Fruit fly (Drosophila melanogaster) whole organism, embryonic: Measurements from ENCODE around the gene stops.

ENCODE experiments used
- Aef1 ChIP-seq: fragments of 200-800 bp; sonication (Bioruptor generic); IDR thresholded peaks from 3 replicates; pipeline ENCODE4 v1.3.6; 2022; ENCODE audit warnings: missing biosample characterization, missing genetic modification characterization
- Bdp1 ChIP-seq: fragments of 200-800 bp; sonication (Bioruptor generic); optimal IDR thresholded peaks from 3 replicates; lab custom pipeline; 2016; ENCODE audit warnings: missing biosample characterization, missing genetic modification characterization
- CG10147 ChIP-seq: fragments of 200-800 bp; sonication (Bioruptor generic); optimal IDR thresholded peaks from 2 replicates; lab custom pipeline; 2019; ENCODE audit warnings: missing biosample characterization, mild to moderate bottlenecking, missing genetic modification characterization, moderate library complexity
- CG10267 ChIP-seq: fragments of 200-800 bp; sonication (Bioruptor generic); optimal IDR thresholded peaks from 2 replicates; lab custom pipeline; 2018; ENCODE audit warnings: missing biosample characterization, mild to moderate bottlenecking, missing genetic modification characterization, moderate library complexity
- CG11695 ChIP-seq: fragments of 200-800 bp; sonication (Bioruptor generic); IDR thresholded peaks from 3 replicates; pipeline ENCODE4 v1.3.6; 2022; ENCODE audit warnings: missing biosample characterization, missing genetic modification characterization
- CG12155 ChIP-seq: fragments of 200-800 bp; sonication (Bioruptor generic); optimal IDR thresholded peaks from 3 replicates; lab custom pipeline; 2016; ENCODE audit warnings: missing biosample characterization, missing genetic modification characterization
- CG12744 ChIP-seq: fragments of 200-800 bp; sonication (Bioruptor generic); optimal IDR thresholded peaks from 2 replicates; lab custom pipeline; 2016; ENCODE audit warnings: missing biosample characterization, missing genetic modification characterization
- CG13296 ChIP-seq: fragments of 200-800 bp; sonication (Bioruptor generic); optimal IDR thresholded peaks from 3 replicates; lab custom pipeline; 2018; ENCODE audit warnings: missing biosample characterization, mild to moderate bottlenecking, missing genetic modification characterization
- CG15011 ChIP-seq: fragments of 200-800 bp; sonication (Bioruptor generic); optimal IDR thresholded peaks from 3 replicates; lab custom pipeline; 2018; ENCODE audit warnings: missing biosample characterization, mild to moderate bottlenecking, missing genetic modification characterization
- CG16815 ChIP-seq: fragments of 200-800 bp; sonication (Bioruptor generic); optimal IDR thresholded peaks from 3 replicates; lab custom pipeline; 2017; ENCODE audit warnings: missing biosample characterization, mild to moderate bottlenecking, missing genetic modification characterization
- CG30020 ChIP-seq: fragments of 200-800 bp; optimal IDR thresholded peaks from 2 replicates; lab custom pipeline; 2019; ENCODE audit warnings: missing biosample characterization, mild to moderate bottlenecking, missing genetic modification characterization, moderate library complexity
- CG30403 ChIP-seq: fragments of 200-800 bp; sonication (Bioruptor generic); optimal IDR thresholded peaks from 3 replicates; lab custom pipeline; 2016; ENCODE audit warnings: missing biosample characterization, missing genetic modification characterization
- CG31441 ChIP-seq: fragments of 200-800 bp; sonication (Bioruptor generic); IDR thresholded peaks from 2 replicates; pipeline ENCODE4 v1.3.6; 2022; ENCODE audit warnings: missing biosample characterization, missing genetic modification characterization
- CG3163 ChIP-seq: fragments of 200-800 bp; sonication (Bioruptor generic); optimal IDR thresholded peaks from 3 replicates; lab custom pipeline; 2016; ENCODE audit warnings: missing biosample characterization, missing genetic modification characterization
- CG33213 ChIP-seq: fragments of 200-800 bp; sonication (Bioruptor generic); optimal IDR thresholded peaks from 3 replicates; lab custom pipeline; 2016; ENCODE audit warnings: missing biosample characterization, missing genetic modification characterization
- CG6175 ChIP-seq: fragments of 200-800 bp; sonication (Bioruptor generic); IDR thresholded peaks from 3 replicates; pipeline ENCODE4 v1.3.6; 2022; ENCODE audit warnings: missing biosample characterization, missing genetic modification characterization
- CG6854 ChIP-seq: fragments of 200-800 bp; sonication (Bioruptor generic); optimal IDR thresholded peaks from 3 replicates; lab custom pipeline; 2017; ENCODE audit warnings: missing biosample characterization, mild to moderate bottlenecking, missing genetic modification characterization
- CG7372 ChIP-seq: fragments of 200-800 bp; sonication (Bioruptor generic); IDR thresholded peaks from 2 replicates; pipeline ENCODE4 v1.3.6; 2022; ENCODE audit warnings: missing biosample characterization, missing genetic modification characterization
- CG7928 ChIP-seq: fragments of 200-800 bp; sonication (Bioruptor generic); optimal IDR thresholded peaks from 2 replicates; lab custom pipeline; 2017; ENCODE audit warnings: missing biosample characterization, mild to moderate bottlenecking, missing genetic modification characterization
- CG8359 ChIP-seq: fragments of 200-800 bp; sonication (Bioruptor generic); optimal IDR thresholded peaks from 2 replicates; lab custom pipeline; 2017; ENCODE audit warnings: missing biosample characterization, mild to moderate bottlenecking, missing genetic modification characterization, borderline replicate concordance
- CG8388 ChIP-seq: fragments of 200-800 bp; sonication (Bioruptor generic); optimal IDR thresholded peaks from 2 replicates; lab custom pipeline; 2019; ENCODE audit warnings: missing biosample characterization, mild to moderate bottlenecking, missing genetic modification characterization, moderate library complexity
- CG8765 ChIP-seq: fragments of 200-800 bp; sonication (Bioruptor generic); IDR thresholded peaks from 2 replicates; pipeline ENCODE4 v1.3.6; 2022; ENCODE audit warnings: missing biosample characterization, missing genetic modification characterization
- Camta ChIP-seq: fragments of 200-800 bp; sonication (Bioruptor generic); optimal IDR thresholded peaks from 2 replicates; lab custom pipeline; 2016; ENCODE audit warnings: missing biosample characterization, missing genetic modification characterization
- CkIIα-i1 ChIP-seq: fragments of 200-800 bp; sonication (Bioruptor generic); IDR thresholded peaks from 2 replicates; pipeline ENCODE4 v1.3.6; 2022; ENCODE audit warnings: missing biosample characterization, missing genetic modification characterization
- Elba2 ChIP-seq: fragments of 200-800 bp; sonication (Bioruptor generic); optimal IDR thresholded peaks from 3 replicates; lab custom pipeline; 2016; ENCODE audit warnings: missing biosample characterization, missing genetic modification characterization
- MTF-1 ChIP-seq: fragments of 200-800 bp; sonication (Bioruptor generic); optimal IDR thresholded peaks from 2 replicates; lab custom pipeline; 2018; ENCODE audit warnings: missing biosample characterization, mild to moderate bottlenecking, missing genetic modification characterization, borderline replicate concordance
- Opbp ChIP-seq: fragments of 200-800 bp; sonication (Bioruptor generic); IDR thresholded peaks from 3 replicates; pipeline ENCODE4 v1.3.6; 2022; ENCODE audit warnings: missing biosample characterization, missing genetic modification characterization; ENCODE audit not compliant: partially characterized antibody
- Scr ChIP-seq: fragments of 200-800 bp; sonication (Bioruptor generic); IDR thresholded peaks from 2 replicates; pipeline ENCODE4 v1.3.6; 2022; ENCODE audit warnings: missing biosample characterization, missing genetic modification characterization; ENCODE audit not compliant: partially characterized antibody
- Six4 ChIP-seq: fragments of 200-800 bp; sonication (Bioruptor generic); optimal IDR thresholded peaks from 2 replicates; lab custom pipeline; 2016; ENCODE audit warnings: missing biosample characterization, missing genetic modification characterization
- Xbp1 ChIP-seq: fragments of 200-800 bp; sonication (Bioruptor generic); optimal IDR thresholded peaks from 3 replicates; lab custom pipeline; 2016; ENCODE audit warnings: missing biosample characterization, mild to moderate bottlenecking, missing genetic modification characterization
- btn ChIP-seq: fragments of 200-800 bp; sonication (Bioruptor generic); optimal IDR thresholded peaks from 2 replicates; lab custom pipeline; 2016; ENCODE audit warnings: missing biosample characterization, missing genetic modification characterization
- croc ChIP-seq: fragments of 200-800 bp; sonication (Bioruptor generic); conservative IDR thresholded peaks from 3 replicates; pipeline ENCODE4 v1.3.6; 2022; ENCODE audit warnings: missing biosample characterization, missing genetic modification characterization
- crp ChIP-seq, 2 experiments: fragments of 200-800 bp; sonication (Bioruptor generic); optimal IDR thresholded peaks; 2 replicates in 1 of 2; 3 replicates in 1 of 2; lab custom pipeline; 2017; ENCODE audit warnings: missing biosample characterization in 2 of 2, missing genetic modification characterization in 2 of 2, mild to moderate bottlenecking in 1 of 2, moderate library complexity in 1 of 2
- ems ChIP-seq: fragments of 200-800 bp; sonication (Bioruptor generic); optimal IDR thresholded peaks from 3 replicates; lab custom pipeline; 2016; ENCODE audit warnings: missing biosample characterization, missing genetic modification characterization
- ewg ChIP-seq: fragments of 200-800 bp; sonication (Bioruptor generic); optimal IDR thresholded peaks from 3 replicates; lab custom pipeline; 2017; ENCODE audit warnings: mild to moderate bottlenecking, missing biosample characterization, missing genetic modification reagents, missing genetic modification characterization
- fd96Cb ChIP-seq: fragments of 200-800 bp; sonication (Bioruptor generic); optimal IDR thresholded peaks from 2 replicates; lab custom pipeline; 2018; ENCODE audit warnings: missing biosample characterization, mild to moderate bottlenecking, missing genetic modification characterization, moderate library complexity
- grn ChIP-seq: fragments of 200-800 bp; sonication (Bioruptor generic); optimal IDR thresholded peaks from 3 replicates; lab custom pipeline; 2017; ENCODE audit warnings: missing biosample characterization, missing genetic modification characterization
- gt ChIP-seq: fragments of 200-800 bp; sonication (Bioruptor generic); IDR thresholded peaks from 2 replicates; pipeline ENCODE4 v1.3.6; 2022; ENCODE audit warnings: missing biosample characterization, missing genetic modification characterization
- hkb ChIP-seq, 2 experiments: fragments of 200-800 bp in 1 of 2; fragments of >200 bp in 1 of 2; sonication (Bioruptor generic) in 1 of 2; IDR thresholded peaks in 1 of 2; optimal IDR thresholded peaks in 1 of 2; 2 replicates each; pipeline versions ENCODE4 v1.3.6 to Lab custom; 2017 to 2022; ENCODE audit warnings: missing biosample characterization in 1 of 2, missing genetic modification characterization in 1 of 2
- knrl ChIP-seq: fragments of 200-800 bp; sonication (Bioruptor generic); IDR thresholded peaks from 3 replicates; pipeline ENCODE4 v1.3.6; 2022; ENCODE audit warnings: missing biosample characterization, missing genetic modification characterization; ENCODE audit not compliant: partially characterized antibody
- nerfin-2 ChIP-seq: fragments of 200-800 bp; sonication (Bioruptor generic); IDR thresholded peaks from 2 replicates; pipeline ENCODE4 v1.3.6; 2022; ENCODE audit warnings: missing biosample characterization, missing genetic modification characterization; ENCODE audit not compliant: partially characterized antibody
- onecut ChIP-seq: fragments of 200-800 bp; sonication (Bioruptor generic); IDR thresholded peaks from 2 replicates; pipeline ENCODE4 v1.3.6; 2022; ENCODE audit warnings: missing biosample characterization, missing genetic modification characterization
- peb ChIP-seq: fragments of 200-800 bp; sonication (Bioruptor generic); IDR thresholded peaks from 2 replicates; pipeline ENCODE4 v1.3.6; 2022; ENCODE audit warnings: missing biosample characterization, missing genetic modification characterization
- pum ChIP-seq: fragments of 200-800 bp; sonication (Bioruptor generic); optimal IDR thresholded peaks from 2 replicates; lab custom pipeline; 2016; ENCODE audit warnings: missing biosample characterization, missing genetic modification characterization
- row ChIP-seq: fragments of 200-800 bp; sonication (Bioruptor generic); IDR thresholded peaks from 3 replicates; pipeline ENCODE4 v1.3.6; 2022; ENCODE audit warnings: missing biosample characterization, missing genetic modification characterization
- sens ChIP-seq: fragments of 200-800 bp; sonication (Bioruptor generic); peaks from one replicate; lab custom pipeline; 2016; ENCODE audit warnings: missing biosample characterization, missing genetic modification characterization
- sens-2 ChIP-seq: fragments of 200-800 bp; sonication (Bioruptor generic); IDR thresholded peaks from 2 replicates; pipeline ENCODE4 v1.3.6; 2022; ENCODE audit warnings: missing biosample characterization, missing genetic modification characterization
- tll ChIP-seq, 2 experiments: fragments of 200-800 bp in 1 of 2; fragments of >200 bp in 1 of 2; sonication (Bioruptor generic) in 1 of 2; optimal IDR thresholded peaks; 2 replicates each; lab custom pipeline; 2017 to 2019; ENCODE audit warnings: missing biosample characterization in 2 of 2, missing genetic modification characterization in 2 of 2, mild to moderate bottlenecking in 1 of 2, moderate library complexity in 1 of 2
- trh ChIP-seq: fragments of 200-800 bp; sonication (Bioruptor generic); optimal IDR thresholded peaks from 2 replicates; lab custom pipeline; 2016; ENCODE audit warnings: missing biosample characterization, missing genetic modification characterization
- twi ChIP-seq: fragments of 200-800 bp; optimal IDR thresholded peaks from 2 replicates; lab custom pipeline; 2019; ENCODE audit warnings: missing biosample characterization, mild to moderate bottlenecking, missing genetic modification characterization, moderate library complexity

stops gene

dm6 chr3R:31134056-31134455, 34.9 kb downstream of the stops start, which contains the start of gene Gycbeta100B (continued):
- no peak for TF ChIP-seq CG8359
- peak; percentile 73 for TF ChIP-seq sens (GFP tag; lab: Kevin White, UChicago)
- no peak for TF ChIP-seq trh
- no peak for TF ChIP-seq CG30020 (tag; lab: Kevin White, UChicago)
- no peak for TF ChIP-seq CG11695 (GFP tag; lab: Robert Waterston, UW)
- TF ChIP-seq CG6854: peak; percentile 66
- no peak for TF ChIP-seq Camta (GFP tag; lab: Kevin White, UChicago)
- no peak for TF ChIP-seq CG16815 (GFP tag; lab: Kevin White, UChicago)
- TF ChIP-seq CG31441 (GFP tag; lab: Robert Waterston, UW): peak; percentile 16; the same call in 1 of the 2 replicates
- TF ChIP-seq CG13296: peak; percentile 59
- no peak for TF ChIP-seq sens-2 (GFP tag; lab: Robert Waterston, UW)
- TF ChIP-seq fd96Cb: no peak
- TF ChIP-seq CG7372 (GFP tag; lab: Robert Waterston, UW): 0 out of 2 replicates have a peak, but pooled peaks have one; percentile 31
- no peak for TF ChIP-seq Elba2 (GFP tag; lab: Kevin White, UChicago)
- TF ChIP-seq CG10147 (GFP tag; lab: Kevin White, UChicago): no peak
- TF ChIP-seq tll (GFP tag; optimal IDR thresholded peaks at IDR 0.05; lab: Kevin White, UChicago): no peak
- TF ChIP-seq Bdp1: no peak
- TF ChIP-seq CkIIα-i1 (GFP tag; lab: Robert Waterston, UW): no peak
- TF ChIP-seq CG3163 (GFP tag; lab: Kevin White, UChicago): no peak
- no peak for TF ChIP-seq Opbp
- no peak for TF ChIP-seq hkb (optimal IDR thresholded peaks at IDR 0.05; lab: Kevin White, UChicago)
- peak; percentile 46; the same call in 1 of the 2 replicates for TF ChIP-seq hkb (GFP tag; IDR thresholded peaks at IDR 0.05; lab: Robert Waterston, UW)
- peak; percentile 64 for TF ChIP-seq onecut (GFP tag; lab: Robert Waterston, UW)
- TF ChIP-seq Scr: no peak
- peak; percentile 45 for TF ChIP-seq Six4 (GFP tag; lab: Kevin White, UChicago)
- TF ChIP-seq knrl (GFP tag; lab: Robert Waterston, UW): no peak
- no peak for TF ChIP-seq CG15011
- no peak for TF ChIP-seq CG10267 (tag; lab: Kevin White, UChicago)
- no peak for TF ChIP-seq CG6175 (GFP tag; lab: Robert Waterston, UW)
- no peak for TF ChIP-seq btn (GFP tag; lab: Kevin White, UChicago)
- no peak for TF ChIP-seq peb
- TF ChIP-seq ems (GFP tag; lab: Kevin White, UChicago): peak; percentile 33
- peak; percentile 14 for TF ChIP-seq ewg
- TF ChIP-seq CG8765: no peak
- TF ChIP-seq grn (GFP tag; lab: Kevin White, UChicago): no peak
- peak; percentile 73 for TF ChIP-seq MTF-1 (GFP tag; lab: Kevin White, UChicago)
- TF ChIP-seq croc (GFP tag; lab: Robert Waterston, UW): no peak
- no peak for TF ChIP-seq CG30403 (GFP tag; lab: Kevin White, UChicago)
- no peak for TF ChIP-seq CG12744 (GFP tag; lab: Kevin White, UChicago)
- no peak for TF ChIP-seq CG8388
- TF ChIP-seq twi (tag; lab: Kevin White, UChicago): no peak
- TF ChIP-seq CG12155 (GFP tag; lab: Kevin White, UChicago): no peak
- peak; percentile 44 for TF ChIP-seq Xbp1 (GFP tag; lab: Kevin White, UChicago)
- TF ChIP-seq crp (GFP tag; optimal IDR thresholded peaks at IDR 0.05; lab: Kevin White, UChicago): peak in 1 of 2 experiments; percentile 31
- TF ChIP-seq row (GFP tag; lab: Robert Waterston, UW): no peak
- no peak for TF ChIP-seq gt (GFP tag; lab: Robert Waterston, UW)
- no peak for TF ChIP-seq pum (GFP tag; lab: Kevin White, UChicago)
- peak; percentile 7 for TF ChIP-seq CG33213 (GFP tag; lab: Kevin White, UChicago)
- peak; percentile 3 for TF ChIP-seq CG7928 (GFP tag; lab: Kevin White, UChicago)
- 0 out of 3 replicates have a peak, but pooled peaks have one; percentile 17 for TF ChIP-seq Aef1 (GFP tag; lab: Robert Waterston, UW)
- no peak for TF ChIP-seq nerfin-2 (GFP tag; lab: Robert Waterston, UW)
